Worm (Caenorhabditis elegans): ENCODE results near the gene C12D12.1.

DNA sequence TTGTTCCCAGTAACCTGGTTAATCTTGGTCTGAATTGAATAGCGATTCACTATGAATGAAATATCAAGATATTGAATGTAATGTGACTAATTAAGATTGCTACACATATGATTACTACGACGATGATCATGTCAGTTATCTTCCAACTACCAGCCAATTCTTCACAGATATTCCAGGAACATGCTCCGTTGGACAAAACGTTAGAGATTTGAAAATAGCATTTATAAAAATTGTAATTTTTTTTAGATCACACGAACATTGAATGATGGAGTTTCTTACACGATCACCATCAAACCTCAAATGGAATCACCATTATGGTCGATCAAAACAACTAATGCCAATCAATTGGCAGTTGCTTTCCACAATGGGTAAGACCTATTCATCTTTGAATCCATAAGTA, 4.0 kb downstream of the C12D12.1 start:
- TF ChIP-seq ceh-16 (tag; optimal IDR thresholded peaks at IDR 0.05) (no peak), elt-1 (tag; optimal IDR thresholded peaks at IDR 0.05) (no peak), nhr-76 (tag; optimal IDR thresholded peaks at IDR 0.05) (no peak), nhr-28 (tag; optimal IDR thresholded peaks at IDR 0.05) (no peak), snpc-4 (tag; optimal IDR thresholded peaks at IDR 0.05) (no peak)

All from whole organism, L3 larva.